ENCODE assay signal across 1 worm cellular context in the genomic region with DNA sequence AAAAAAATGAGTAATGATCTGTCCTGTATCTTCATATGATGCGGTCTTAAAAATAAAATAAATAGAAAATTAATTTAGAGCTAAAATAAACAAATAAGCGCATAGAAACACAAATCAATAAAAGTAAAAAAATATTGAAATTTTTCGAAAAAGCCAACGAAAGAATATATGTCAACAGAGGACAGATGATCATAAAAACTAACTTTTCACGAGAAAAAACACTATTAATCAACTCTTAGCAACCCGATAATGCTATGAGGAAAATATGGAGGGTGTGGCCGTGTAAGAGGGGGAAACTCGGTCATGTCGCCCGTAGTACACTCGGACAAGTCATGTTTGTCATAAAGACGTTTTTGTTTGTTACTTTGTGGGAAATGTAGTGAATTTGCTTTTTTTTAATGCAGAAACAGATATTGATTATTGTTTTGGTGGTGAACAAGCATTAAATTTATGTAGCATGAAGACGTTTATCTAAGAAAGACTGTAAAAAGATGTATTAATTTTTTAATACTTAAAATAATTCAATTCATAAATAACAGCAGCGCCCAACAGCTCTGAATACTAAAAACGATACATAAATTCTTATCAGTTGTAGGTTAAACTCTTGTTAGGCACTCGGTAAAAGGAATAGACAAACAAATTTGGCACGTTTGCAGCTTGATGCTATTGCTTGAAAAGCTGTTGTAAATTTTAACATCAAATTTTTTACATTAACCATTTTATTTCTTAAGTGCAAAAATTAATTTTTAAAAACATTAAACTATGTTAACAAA.
A peak's percentile ranks its signal among the peaks of the same experiment; 100 is the strongest.
TF ChIP-seq lines count a peak whose summit lies in the region.

A gene (minus strand): TSS at position 51 of the 773 bp plus-strand sequence.

TF ChIP-seq in whole organism, L1 larva, 84 proteins besides CTCF, POLR2A, EP300 and RAD21 (continued from another document):
- no peak for TF ChIP-seq alr-1 (tag; optimal IDR thresholded peaks at IDR 0.05; lab: Kevin White, UChicago; ENCODE audit: borderline replicate concordance)
- peak; percentile 72 for TF ChIP-seq nhr-47 (tag; optimal IDR thresholded peaks at IDR 0.05; lab: Kevin White, UChicago)
- no peak for TF ChIP-seq C04F5.9 (tag; optimal IDR thresholded peaks at IDR 0.05; lab: Kevin White, UChicago)
- peak in 1 of 2 experiments; percentile 38 for TF ChIP-seq mdl-1 (tag; optimal IDR thresholded peaks at IDR 0.05; lab: Kevin White, UChicago)
- no peak for TF ChIP-seq elt-3 (tag; optimal IDR thresholded peaks at IDR 0.05; lab: Kevin White, UChicago)
- no peak for TF ChIP-seq mab-9 (GFP tag; IDR thresholded peaks at IDR 0.05; lab: Robert Waterston, UW)
- TF ChIP-seq rnt-1 (tag; optimal IDR thresholded peaks at IDR 0.05; lab: Kevin White, UChicago), result peak; percentile 95
- TF ChIP-seq ceh-88 (GFP tag; IDR thresholded peaks at IDR 0.05; lab: Robert Waterston, UW), result no peak
